Fruit fly (Drosophila melanogaster) whole organism, embryonic: ENCODE data around the gene Ugt35D1.

ENCODE experiments used
- CG10267 ChIP-seq: fragments of 200-800 bp; sonication (Bioruptor generic); optimal IDR thresholded peaks from 2 replicates; lab custom pipeline; 2018; ENCODE audit warnings: missing biosample characterization, mild to moderate bottlenecking, missing genetic modification characterization, moderate library complexity
- CG10321 ChIP-seq: fragments of 200-800 bp; sonication (Bioruptor generic); IDR thresholded peaks from 2 replicates; pipeline ENCODE4 v1.3.6; 2022; ENCODE audit warnings: missing biosample characterization, missing genetic modification characterization
- CG10462 ChIP-seq: fragments of 200-800 bp; sonication (Bioruptor generic); optimal IDR thresholded peaks from 2 replicates; lab custom pipeline; 2016; ENCODE audit warnings: missing biosample characterization, missing genetic modification characterization
- CG11085 ChIP-seq: fragments of 200-800 bp; sonication (Bioruptor generic); IDR thresholded peaks from 2 replicates; pipeline ENCODE4 v1.3.6; 2022; ENCODE audit warnings: missing biosample characterization, missing genetic modification characterization
- CG11456 ChIP-seq: fragments of 200-800 bp; sonication (Bioruptor generic); IDR thresholded peaks from 3 replicates; pipeline ENCODE4 v1.3.6; 2022; ENCODE audit warnings: missing biosample characterization, missing genetic modification characterization
- CG12299 ChIP-seq: fragments of 200-800 bp; sonication (Bioruptor generic); optimal IDR thresholded peaks from 2 replicates; lab custom pipeline; 2018; ENCODE audit warnings: missing biosample characterization, mild to moderate bottlenecking, missing genetic modification characterization
- CG13296 ChIP-seq: fragments of 200-800 bp; sonication (Bioruptor generic); optimal IDR thresholded peaks from 3 replicates; lab custom pipeline; 2018; ENCODE audit warnings: missing biosample characterization, mild to moderate bottlenecking, missing genetic modification characterization
- CG13424 ChIP-seq: fragments of 200-800 bp; sonication (Bioruptor generic); optimal IDR thresholded peaks from 2 replicates; lab custom pipeline; 2019; ENCODE audit warnings: missing biosample characterization, mild to moderate bottlenecking, missing genetic modification characterization, moderate library complexity
- CG17829 ChIP-seq: fragments of 200-800 bp; optimal IDR thresholded peaks from 2 replicates; lab custom pipeline; 2019; ENCODE audit warnings: missing biosample characterization, mild to moderate bottlenecking, missing genetic modification characterization, moderate library complexity
- CG18476 ChIP-seq: fragments of 200-800 bp; sonication (Bioruptor generic); optimal IDR thresholded peaks from 2 replicates; lab custom pipeline; 2016; ENCODE audit warnings: missing biosample characterization, mild to moderate bottlenecking, missing genetic modification characterization
- CG33557 ChIP-seq: fragments of 200-800 bp; sonication (Bioruptor generic); optimal IDR thresholded peaks from 2 replicates; lab custom pipeline; 2019; ENCODE audit warnings: missing biosample characterization, mild to moderate bottlenecking, missing genetic modification characterization, moderate library complexity
- CG4328 ChIP-seq: fragments of 200-800 bp; sonication (Bioruptor generic); optimal IDR thresholded peaks from 3 replicates; lab custom pipeline; 2017; ENCODE audit warnings: missing biosample characterization, missing genetic modification reagents, missing genetic modification characterization
- CG4360 ChIP-seq: fragments of 200-800 bp; sonication (Bioruptor generic); IDR thresholded peaks from 2 replicates; pipeline ENCODE4 v1.3.6; 2022; ENCODE audit warnings: missing biosample characterization, missing genetic modification characterization
- CG5953 ChIP-seq: fragments of 200-800 bp; sonication (Bioruptor generic); IDR thresholded peaks from 2 replicates; pipeline ENCODE4 v1.3.6; 2022; ENCODE audit warnings: missing biosample characterization, missing genetic modification characterization
- CG7556 ChIP-seq: fragments of 200-800 bp; sonication (Bioruptor generic); optimal IDR thresholded peaks from 2 replicates; lab custom pipeline; 2017; ENCODE audit warnings: missing biosample characterization, mild to moderate bottlenecking, missing genetic modification characterization
- CG7786 ChIP-seq: fragments of 200-800 bp; sonication (Bioruptor generic); optimal IDR thresholded peaks from 2 replicates; lab custom pipeline; 2016; ENCODE audit warnings: missing biosample characterization, missing genetic modification characterization
- CG9797 ChIP-seq: fragments of 200-800 bp; sonication (Bioruptor generic); optimal IDR thresholded peaks from 3 replicates; lab custom pipeline; 2018; ENCODE audit warnings: missing biosample characterization, mild to moderate bottlenecking, missing genetic modification characterization
- CG9876 ChIP-seq: fragments of 200-800 bp; sonication (Bioruptor generic); optimal IDR thresholded peaks from 2 replicates; lab custom pipeline; 2016; ENCODE audit warnings: missing biosample characterization, missing genetic modification characterization
- Dll ChIP-seq: fragments of 200-800 bp; sonication (Bioruptor generic); IDR thresholded peaks from 4 replicates; pipeline ENCODE4 v1.3.6; 2022; ENCODE audit warnings: missing biosample characterization, missing genetic modification characterization; ENCODE audit not compliant: partially characterized antibody
- Elba2 ChIP-seq: fragments of 200-800 bp; sonication (Bioruptor generic); optimal IDR thresholded peaks from 3 replicates; lab custom pipeline; 2016; ENCODE audit warnings: missing biosample characterization, missing genetic modification characterization
- Ets65A ChIP-seq: fragments of 200-800 bp; sonication (Bioruptor generic); peaks from one replicate; lab custom pipeline; 2016; ENCODE audit warnings: missing biosample characterization, missing genetic modification characterization
- Gug ChIP-seq: fragments of 200-800 bp; sonication (Bioruptor generic); IDR thresholded peaks from 4 replicates; pipeline ENCODE4 v1.3.6; 2022; ENCODE audit warnings: missing biosample characterization, missing genetic modification characterization
- HLHmδ ChIP-seq: fragments of 200-800 bp; sonication (Bioruptor generic); optimal IDR thresholded peaks from 2 replicates; lab custom pipeline; 2018; ENCODE audit warnings: missing biosample characterization, mild to moderate bottlenecking, missing genetic modification characterization, moderate library complexity
- MESR4 ChIP-seq: fragments of 200-800 bp; sonication (Bioruptor generic); optimal IDR thresholded peaks from 2 replicates; lab custom pipeline; 2018; ENCODE audit warnings: missing biosample characterization, mild to moderate bottlenecking, missing genetic modification characterization, moderate library complexity
- Optix ChIP-seq: fragments of 200-800 bp; sonication (Bioruptor generic); IDR thresholded peaks from 3 replicates; pipeline ENCODE4 v1.3.6; 2022; ENCODE audit warnings: missing biosample characterization, missing genetic modification characterization
- Xbp1 ChIP-seq: fragments of 200-800 bp; sonication (Bioruptor generic); optimal IDR thresholded peaks from 3 replicates; lab custom pipeline; 2016; ENCODE audit warnings: missing biosample characterization, mild to moderate bottlenecking, missing genetic modification characterization
- al ChIP-seq: fragments of 200-800 bp; sonication (Bioruptor generic); IDR thresholded peaks from 2 replicates; pipeline ENCODE4 v1.3.6; 2022; ENCODE audit warnings: missing biosample characterization, missing genetic modification characterization
- ase ChIP-seq: fragments of 200-800 bp; sonication (Bioruptor generic); IDR thresholded peaks from 3 replicates; pipeline ENCODE4 v1.3.6; 2022; ENCODE audit warnings: missing biosample characterization, missing genetic modification characterization
- bbx ChIP-seq: fragments of 200-800 bp; sonication (Bioruptor generic); IDR thresholded peaks from 2 replicates; pipeline ENCODE4 v1.3.6; 2022; ENCODE audit warnings: missing biosample characterization, missing genetic modification characterization; ENCODE audit not compliant: partially characterized antibody
- bsh ChIP-seq, 2 experiments: fragments of 200-800 bp; sonication (Bioruptor generic); optimal IDR thresholded peaks; 2 replicates each; lab custom pipeline; 2017 to 2018; ENCODE audit warnings: mild to moderate bottlenecking in 2 of 2, missing biosample characterization in 2 of 2, missing genetic modification characterization in 2 of 2, moderate library complexity in 1 of 2
- chinmo ChIP-seq: fragments of 200-800 bp; sonication (Bioruptor generic); IDR thresholded peaks from 4 replicates; pipeline ENCODE4 v1.3.6; 2022; ENCODE audit warnings: missing biosample characterization, missing genetic modification characterization; ENCODE audit not compliant: partially characterized antibody
- danr ChIP-seq: fragments of 200-800 bp; sonication (Bioruptor generic); IDR thresholded peaks from 2 replicates; pipeline ENCODE4 v1.3.6; 2022; ENCODE audit warnings: missing biosample characterization, missing genetic modification characterization
- dmrt11E ChIP-seq: fragments of 200-800 bp; sonication (Bioruptor generic); optimal IDR thresholded peaks from 3 replicates; lab custom pipeline; 2018; ENCODE audit warnings: missing biosample characterization, mild to moderate bottlenecking, missing genetic modification characterization, moderate library complexity
- dpn ChIP-seq, 2 experiments: fragments of 200-800 bp; sonication (Bioruptor generic); optimal IDR thresholded peaks; 3 replicates each; lab custom pipeline; 2016; ENCODE audit warnings: missing biosample characterization in 2 of 2, missing genetic modification characterization in 2 of 2
- en ChIP-seq: fragments of 200-800 bp; sonication (Bioruptor generic); optimal IDR thresholded peaks from 2 replicates; lab custom pipeline; 2016; ENCODE audit warnings: missing biosample characterization, missing genetic modification characterization
- fd3F ChIP-seq: fragments of 200-800 bp; sonication (Bioruptor generic); optimal IDR thresholded peaks from 2 replicates; lab custom pipeline; 2018; ENCODE audit warnings: missing biosample characterization, mild to moderate bottlenecking, missing genetic modification characterization, moderate library complexity
- fd96Cb ChIP-seq: fragments of 200-800 bp; sonication (Bioruptor generic); optimal IDR thresholded peaks from 2 replicates; lab custom pipeline; 2018; ENCODE audit warnings: missing biosample characterization, mild to moderate bottlenecking, missing genetic modification characterization, moderate library complexity
- gfzf ChIP-seq: fragments of 200-800 bp; sonication (Bioruptor generic); optimal IDR thresholded peaks from 2 replicates; lab custom pipeline; 2016; ENCODE audit warnings: missing biosample characterization, mild to moderate bottlenecking, missing genetic modification characterization, moderate library complexity
- insv ChIP-seq, 2 experiments: fragments of 200-800 bp; sonication (Bioruptor generic); optimal IDR thresholded peaks; 3 replicates each; lab custom pipeline; 2016 to 2018; ENCODE audit warnings: missing biosample characterization in 2 of 2, missing genetic modification characterization in 2 of 2
- kay ChIP-seq: fragments of 200-800 bp; sonication (Bioruptor generic); optimal IDR thresholded peaks from 2 replicates; lab custom pipeline; 2016; ENCODE audit warnings: missing biosample characterization, missing genetic modification characterization
- kni ChIP-seq: fragments of 200-800 bp; sonication (Bioruptor generic); optimal IDR thresholded peaks from 3 replicates; lab custom pipeline; 2017; ENCODE audit warnings: mild to moderate bottlenecking, missing biosample characterization, missing genetic modification reagents, missing genetic modification characterization
- nom ChIP-seq: fragments of 200-800 bp; sonication (Bioruptor generic); optimal IDR thresholded peaks from 2 replicates; lab custom pipeline; 2017; ENCODE audit warnings: missing biosample characterization, missing genetic modification characterization, mild to moderate bottlenecking, moderate library complexity, missing genetic modification reagents
- tgo ChIP-seq: fragments of 200-800 bp; sonication (Bioruptor generic); IDR thresholded peaks from 3 replicates; pipeline ENCODE4 v1.3.6; 2022; ENCODE audit warnings: missing biosample characterization, missing genetic modification characterization
- toy ChIP-seq: fragments of 200-800 bp; sonication (Bioruptor generic); IDR thresholded peaks from 2 replicates; pipeline ENCODE4 v1.3.6; 2022; ENCODE audit warnings: missing biosample characterization, missing genetic modification characterization
- trem ChIP-seq: fragments of 200-800 bp; optimal IDR thresholded peaks from 3 replicates; lab custom pipeline; 2019; ENCODE audit warnings: missing biosample characterization, mild to moderate bottlenecking, missing genetic modification characterization, moderate library complexity
- vfl ChIP-seq: fragments of 200-800 bp; sonication (Bioruptor generic); optimal IDR thresholded peaks from 2 replicates; lab custom pipeline; 2016; ENCODE audit warnings: missing biosample characterization, missing genetic modification characterization
- vnd ChIP-seq: fragments of 200-800 bp; sonication (Bioruptor generic); IDR thresholded peaks from 3 replicates; pipeline ENCODE4 v1.3.6; 2022; ENCODE audit warnings: missing biosample characterization, missing genetic modification characterization; ENCODE audit not compliant: partially characterized antibody
- yki ChIP-seq: fragments of >200 bp; optimal IDR thresholded peaks from 3 replicates; lab custom pipeline; 2018
- zfh1 ChIP-seq: fragments of 200-800 bp; sonication (Bioruptor generic); IDR thresholded peaks from 3 replicates; pipeline ENCODE4 v1.3.6; 2022; ENCODE audit warnings: missing biosample characterization, missing genetic modification characterization

The Ugt35D1 gene

DNA sequence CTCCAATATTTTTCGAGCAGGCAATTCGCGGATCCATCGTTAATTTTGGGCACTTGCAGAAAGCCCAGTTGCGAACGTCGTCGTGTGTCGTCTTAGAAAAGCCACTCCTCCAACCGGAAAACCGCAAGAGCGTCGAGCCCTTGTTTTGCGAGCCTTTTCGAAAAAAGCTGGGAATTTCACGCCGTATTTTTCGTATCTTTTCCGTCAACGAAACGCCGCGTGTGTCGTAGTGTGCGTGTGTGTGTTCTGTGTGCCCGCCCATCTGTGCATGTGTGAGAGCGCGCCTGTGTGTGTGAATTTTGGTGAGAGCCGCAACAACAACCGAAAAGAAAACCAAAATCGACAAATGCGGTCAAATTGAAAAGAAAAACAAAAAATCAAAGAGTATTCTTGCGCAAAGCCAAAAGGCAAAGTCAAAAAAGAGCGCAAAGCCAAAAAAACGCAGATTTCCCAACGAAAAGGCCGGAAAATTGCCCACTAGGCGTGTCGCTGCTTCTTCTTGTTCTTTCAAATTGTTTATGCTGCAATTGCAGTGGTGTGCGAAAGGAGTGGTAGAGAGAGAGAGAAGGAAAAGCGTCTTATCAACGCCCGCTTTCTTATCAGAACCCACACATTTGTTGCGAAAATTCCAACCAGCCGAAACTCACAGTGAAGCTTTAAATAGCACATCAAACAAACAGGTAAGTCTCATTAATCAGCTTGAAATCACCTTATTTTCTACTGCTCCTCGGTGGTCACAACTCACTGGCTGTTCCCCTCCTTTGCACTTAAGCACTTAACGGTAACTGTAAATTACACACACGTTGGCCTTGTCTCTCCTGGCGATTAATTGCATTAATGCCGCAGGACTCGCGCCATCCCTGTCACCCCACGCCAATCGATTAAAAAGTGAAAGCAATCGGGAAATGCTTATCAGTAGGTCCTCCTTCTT is 10.4 kb upstream of the Ugt35D1 start, which contains the start of gene PNPase (continued):
- TF ChIP-seq CG10321 (GFP tag; lab: Robert Waterston, UW), result no peak
- TF ChIP-seq gfzf, result no peak
- TF ChIP-seq en (GFP tag; lab: Kevin White, UChicago), result no peak
- no peak for TF ChIP-seq tgo (GFP tag; lab: Robert Waterston, UW)
- TF ChIP-seq chinmo (GFP tag; lab: Robert Waterston, UW), result 0 out of 4 replicates have a peak, but pooled peaks have one; percentile 17
- TF ChIP-seq bsh (GFP tag; optimal IDR thresholded peaks at IDR 0.05; lab: Kevin White, UChicago), result peak in 1 of 2 experiments; percentile 24
- TF ChIP-seq yki, result no peak
- TF ChIP-seq CG4328 (GFP tag; lab: Kevin White, UChicago), result no peak
- no peak for TF ChIP-seq trem (tag; lab: Kevin White, UChicago)
- no peak for TF ChIP-seq HLHmδ (GFP tag; lab: Kevin White, UChicago)
- peak; percentile 29 for TF ChIP-seq nom (GFP tag; lab: Kevin White, UChicago)
- no peak for TF ChIP-seq Gug (GFP tag; lab: Robert Waterston, UW)
- TF ChIP-seq CG13296 (GFP tag; lab: Kevin White, UChicago), result peak; percentile 13
- no peak for TF ChIP-seq Optix
- TF ChIP-seq al (GFP tag; lab: Robert Waterston, UW), result no peak
- no peak for TF ChIP-seq CG10267 (tag; lab: Kevin White, UChicago)
- TF ChIP-seq Ets65A (GFP tag; lab: Kevin White, UChicago), result no peak
- no peak for TF ChIP-seq vfl (GFP tag; lab: Kevin White, UChicago)
- TF ChIP-seq CG11085 (GFP tag; lab: Robert Waterston, UW), result no peak
- peak; percentile 18 for TF ChIP-seq CG12299
- TF ChIP-seq danr (GFP tag; lab: Robert Waterston, UW), result no peak
- no peak for TF ChIP-seq fd96Cb (tag; lab: Kevin White, UChicago)
- no peak for TF ChIP-seq CG10462 (GFP tag; lab: Kevin White, UChicago)
- peak; percentile 64; the same call in 1 of the 2 replicates for TF ChIP-seq CG4360 (GFP tag; lab: Robert Waterston, UW)
- no peak for TF ChIP-seq CG18476 (GFP tag; lab: Kevin White, UChicago)
- TF ChIP-seq CG33557, result no peak
- TF ChIP-seq dpn (GFP tag; optimal IDR thresholded peaks at IDR 0.05; lab: Kevin White, UChicago), result no peak
- TF ChIP-seq CG7786, result no peak
- no peak for TF ChIP-seq CG17829
- no peak for TF ChIP-seq toy (GFP tag; lab: Robert Waterston, UW)
- TF ChIP-seq fd3F (GFP tag; lab: Kevin White, UChicago), result no peak
- TF ChIP-seq kay (GFP tag; lab: Kevin White, UChicago), result no peak
- TF ChIP-seq CG7556, result no peak
- no peak for TF ChIP-seq vnd
- peak; percentile 41 for TF ChIP-seq bbx (GFP tag; lab: Robert Waterston, UW)
- TF ChIP-seq CG9876 (GFP tag; lab: Kevin White, UChicago), result no peak
- 0 out of 4 replicates have a peak, but pooled peaks have one; percentile 17 for TF ChIP-seq Dll (GFP tag; lab: Robert Waterston, UW)
- TF ChIP-seq CG5953 (GFP tag; lab: Robert Waterston, UW), result no peak
- TF ChIP-seq insv (GFP tag; optimal IDR thresholded peaks at IDR 0.05; lab: Kevin White, UChicago), result peak in 1 of 2 experiments; percentile 74
- TF ChIP-seq CG9797, result peak; percentile 16
- TF ChIP-seq Elba2 (GFP tag; lab: Kevin White, UChicago), result no peak
- TF ChIP-seq dmrt11E, result no peak
- TF ChIP-seq zfh1 (GFP tag; lab: Robert Waterston, UW), result no peak
- TF ChIP-seq CG13424 (tag; lab: Kevin White, UChicago), result no peak
- no peak for TF ChIP-seq kni (GFP tag; lab: Kevin White, UChicago)
- TF ChIP-seq CG11456 (GFP tag; lab: Robert Waterston, UW), result no peak
- TF ChIP-seq MESR4 (GFP tag; lab: Kevin White, UChicago), result peak; percentile 62
- TF ChIP-seq ase (GFP tag; lab: Robert Waterston, UW), result no peak
- TF ChIP-seq Xbp1 (GFP tag; lab: Kevin White, UChicago), result no peak
